Worm (Caenorhabditis elegans): Measurements from ENCODE around the gene C09F12.2.

- TF ChIP-seq T07F8.4 (tag; optimal IDR thresholded peaks at IDR 0.05) (no peak), egl-18 (GFP tag; IDR thresholded peaks at IDR 0.05) (no peak), F22D6.2 (tag; optimal IDR thresholded peaks at IDR 0.05) (no peak), ama-1 (optimal IDR thresholded peaks at IDR 0.05) (no peak), ama-1 (GFP tag; optimal IDR thresholded peaks at IDR 0.05) (no peak), nfya-2 (GFP tag; IDR thresholded peaks at IDR 0.05) (no peak), pha-4 (tag; optimal IDR thresholded peaks at IDR 0.05) (no peak), unc-62 (GFP tag; optimal IDR thresholded peaks at IDR 0.05) (no peak), ztf-6 (GFP tag; IDR thresholded peaks at IDR 0.05) (no peak), C17E4.6 (GFP tag; IDR thresholded peaks at IDR 0.05) (no peak), madf-6 (GFP tag; IDR thresholded peaks at IDR 0.05) (no peak), nhr-80 (tag; optimal IDR thresholded peaks at IDR 0.05) (no peak), C06A6.2 (GFP tag; conservative IDR thresholded peaks at IDR 0.05) (no peak), unc-130 (GFP tag; optimal IDR thresholded peaks at IDR 0.05) (no peak)
Observed at ce11 chrX:11064799-11065198, 11.1 kb downstream of the C09F12.2 start, which contains the start of gene lpr-4.

Data from whole organism, young adult.